Worm (Caenorhabditis elegans): Measurements from ENCODE around the gene gna-1.
A peak's percentile ranks its signal among the peaks of the same experiment; 100 is the strongest.

The gna-1 gene

ce11 chrV:10289743-10290142 lies 30.2 kb downstream of the gna-1 start, which contains the start of gene B0024.15:
B0024.15 (plus strand) TSS chrV:10290043.
- TF ChIP-seq snpc-3.4 (tag; optimal IDR thresholded peaks at IDR 0.05) (no peak), lsy-27 (tag; optimal IDR thresholded peaks at IDR 0.05; ENCODE audit: borderline replicate concordance, insufficient read depth) (no peak), Y53G8AR.9 (GFP tag; conservative IDR thresholded peaks at IDR 0.05) (no peak), lin-40 (tag; optimal IDR thresholded peaks at IDR 0.05) (no peak), dpl-1 (GFP tag; optimal IDR thresholded peaks at IDR 0.05) (no peak), aptf-2 (GFP tag; conservative IDR thresholded peaks at IDR 0.05) (no peak), rcor-1 (GFP tag; IDR thresholded peaks at IDR 0.05) (no peak), ztf-22 (GFP tag; optimal IDR thresholded peaks at IDR 0.05) (no peak), nhr-27 (tag; optimal IDR thresholded peaks at IDR 0.05) (no peak)

- TF ChIP-seq sea-2 (GFP tag; IDR thresholded peaks at IDR 0.05), result no peak
- TF ChIP-seq K12H6.12 (tag; optimal IDR thresholded peaks at IDR 0.05), result no peak
- no peak for TF ChIP-seq egl-18 (GFP tag; IDR thresholded peaks at IDR 0.05)
- no peak for TF ChIP-seq unc-62 (GFP tag; optimal IDR thresholded peaks at IDR 0.05)
- TF ChIP-seq gei-17 (GFP tag; optimal IDR thresholded peaks at IDR 0.05), result no peak
- no peak for TF ChIP-seq F52B5.7 (tag; optimal IDR thresholded peaks at IDR 0.05)
- TF ChIP-seq bed-1 (GFP tag; IDR thresholded peaks at IDR 0.05), result no peak
- TF ChIP-seq athp-1 (tag; optimal IDR thresholded peaks at IDR 0.05), result no peak
- no peak for TF ChIP-seq nhr-27 (tag; optimal IDR thresholded peaks at IDR 0.05)
- no peak for TF ChIP-seq madf-6 (GFP tag; IDR thresholded peaks at IDR 0.05)
- no peak for TF ChIP-seq F22D6.2 (tag; optimal IDR thresholded peaks at IDR 0.05)
- TF ChIP-seq hlh-12 (tag; optimal IDR thresholded peaks at IDR 0.05), result no peak
- TF ChIP-seq lin-26 (GFP tag; IDR thresholded peaks at IDR 0.05), result no peak
- no peak for TF ChIP-seq B0336.3 (GFP tag; IDR thresholded peaks at IDR 0.05)
- TF ChIP-seq ztf-3 (GFP tag; optimal IDR thresholded peaks at IDR 0.05), result no peak
- no peak for TF ChIP-seq fkh-3 (tag; optimal IDR thresholded peaks at IDR 0.05)
- TF ChIP-seq nhr-179 (tag; optimal IDR thresholded peaks at IDR 0.05), result no peak
- TF ChIP-seq Y67H2A.10 (GFP tag; conservative IDR thresholded peaks at IDR 0.05), result no peak
- TF ChIP-seq sptf-2 (GFP tag; optimal IDR thresholded peaks at IDR 0.05), result no peak
Observed at ce11 chrV:10287260-10287659, 32.7 kb downstream of the gna-1 start, which contains the start of gene B0024.3. B0024.3 (plus strand) TSS chrV:10287560.

ce11 chrV:10285853-10286252 lies 34.1 kb downstream of the gna-1 start:
- TF ChIP-seq F23B12.7 (tag; optimal IDR thresholded peaks at IDR 0.05; ENCODE audit: insufficient read depth), result no peak

- TF ChIP-seq rcor-1 (GFP tag; IDR thresholded peaks at IDR 0.05), result no peak
- TF ChIP-seq F33H1.4 (GFP tag; IDR thresholded peaks at IDR 0.05), result no peak
- no peak for TF ChIP-seq nhr-80 (tag; optimal IDR thresholded peaks at IDR 0.05)
Observed at ce11 chrV:10283444-10283843, 36.5 kb downstream of the gna-1 start, which contains the start of gene lys-3. lys-3 (minus strand) TSS chrV:10283544.

ce11 chrV:10281374-10281773 lies 38.6 kb downstream of the gna-1 start, which contains the start of gene lys-2:
lys-2 (minus strand) TSS chrV:10281474.
- TF ChIP-seq nhr-80 (tag; optimal IDR thresholded peaks at IDR 0.05), result peak; percentile 82
- TF ChIP-seq egl-44 (GFP tag; IDR thresholded peaks at IDR 0.05), result no peak
- TF ChIP-seq unc-62 (GFP tag; optimal IDR thresholded peaks at IDR 0.05), result peak; percentile 12

ce11 chrV:10280112-10280511 lies 39.8 kb downstream of the gna-1 start:
- TF ChIP-seq dox-1 (GFP tag; IDR thresholded peaks at IDR 0.05), result no peak
- TF ChIP-seq nhr-80 (tag; optimal IDR thresholded peaks at IDR 0.05), result peak; percentile 43
- TF ChIP-seq lin-40 (tag; optimal IDR thresholded peaks at IDR 0.05), result no peak
- no peak for TF ChIP-seq F10E7.11 (tag; optimal IDR thresholded peaks at IDR 0.05)
